Worm (Caenorhabditis elegans) whole organism, late embryonic: ENCODE results near the gene spt-4.

Source experiments
- ama-1 ChIP-seq: fragments of 150-350 bp; optimal IDR thresholded peaks from 2 replicates; lab custom pipeline; 2014
- ceh-34 ChIP-seq: sonication (generic microtip); optimal IDR thresholded peaks from 2 replicates; lab custom pipeline; 2016; ENCODE audit warnings: mild to moderate bottlenecking, missing genetic modification characterization, missing compliant biosample characterization
- che-1 ChIP-seq: sonication (generic microtip); optimal IDR thresholded peaks from 2 replicates; lab custom pipeline; 2016; ENCODE audit warnings: mild to moderate bottlenecking, missing genetic modification characterization, missing compliant biosample characterization
- dve-1 ChIP-seq: sonication (generic microtip); optimal IDR thresholded peaks from 2 replicates; lab custom pipeline; 2017; ENCODE audit warnings: antibody characterized with exemption, mild to moderate bottlenecking, missing genetic modification characterization, missing compliant biosample characterization
- elt-2 ChIP-seq: sonication (generic microtip); optimal IDR thresholded peaks from 2 replicates; lab custom pipeline; 2016; ENCODE audit warnings: missing genetic modification reagents, missing genetic modification characterization, missing compliant biosample characterization
- ets-4 ChIP-seq: sonication (generic microtip); optimal IDR thresholded peaks from 2 replicates; lab custom pipeline; 2016; ENCODE audit warnings: missing genetic modification characterization, missing compliant biosample characterization
- lin-11 ChIP-seq: fragments of 200-800 bp; sonication (Bioruptor generic); optimal IDR thresholded peaks from 2 replicates; lab custom pipeline; 2018; ENCODE audit warnings: mild to moderate bottlenecking, missing genetic modification characterization, missing compliant biosample characterization
- nhr-11 ChIP-seq: fragments of 150-350 bp; optimal IDR thresholded peaks from 2 replicates; lab custom pipeline; 2014; ENCODE audit warnings: missing biosample characterization, missing genetic modification characterization

ce11 chrIII:67025-67424 is 2.5 kb downstream of the spt-4 start:
- no peak for TF ChIP-seq che-1 (tag; lab: Kevin White, UChicago)
- no peak for TF ChIP-seq ets-4 (tag; lab: Kevin White, UChicago)
- TF ChIP-seq ceh-34 (tag; lab: Kevin White, UChicago), result no peak
- no peak for TF ChIP-seq nhr-11 (tag; lab: Kevin White, UChicago)
- TF ChIP-seq lin-11 (tag; lab: Kevin White, UChicago), result no peak
- TF ChIP-seq dve-1 (tag; lab: Kevin White, UChicago), result no peak
- TF ChIP-seq ama-1 (lab: Kevin White, UChicago), result no peak
- TF ChIP-seq elt-2, result no peak
